Worm (Caenorhabditis elegans) whole organism, late embryonic: ENCODE measurements around the gene C06B3.1.

Experiments
- K02D7.2 ChIP-seq: sonication (generic microtip); optimal IDR thresholded peaks from 2 replicates; lab custom pipeline; 2017; ENCODE audit warnings: mild to moderate bottlenecking, missing genetic modification characterization, missing compliant biosample characterization
- ceh-45 ChIP-seq: fragments of 200-800 bp; sonication (Bioruptor generic); IDR thresholded peaks from 2 replicates; pipeline ENCODE4 v1.3.6; 2022; ENCODE audit warnings: missing genetic modification reagents, missing genetic modification characterization, missing compliant biosample characterization
- elt-2 ChIP-seq: sonication (generic microtip); optimal IDR thresholded peaks from 2 replicates; lab custom pipeline; 2016; ENCODE audit warnings: missing genetic modification reagents, missing genetic modification characterization, missing compliant biosample characterization
- hlh-6 ChIP-seq: sonication (generic microtip); optimal IDR thresholded peaks from 2 replicates; lab custom pipeline; 2016; ENCODE audit warnings: missing genotype, missing genetic modification characterization, missing compliant biosample characterization
- ttx-3 ChIP-seq: sonication (generic microtip); optimal IDR thresholded peaks from 2 replicates; lab custom pipeline; 2016; ENCODE audit warnings: missing genetic modification reagents, missing genetic modification characterization, missing compliant biosample characterization

- TF ChIP-seq ceh-45 (GFP tag; lab: Robert Waterston, UW) (no peak), hlh-6 (tag; lab: Kevin White, UChicago) (no peak), elt-2 (no peak), ttx-3 (tag; lab: Kevin White, UChicago) (no peak), K02D7.2 (tag; lab: Kevin White, UChicago) (no peak)
Observed at ce11 chrV:13935423-13935822, 32.8 kb downstream of the C06B3.1 start.
